Fruit fly (Drosophila melanogaster) whole organism, embryonic: ENCODE data around the gene corto.

ENCODE experiments used
- CG10267 ChIP-seq: fragments of 200-800 bp; sonication (Bioruptor generic); optimal IDR thresholded peaks from 2 replicates; lab custom pipeline; 2018; ENCODE audit warnings: missing biosample characterization, mild to moderate bottlenecking, missing genetic modification characterization, moderate library complexity
- CG10366 ChIP-seq: fragments of 200-800 bp; sonication (Bioruptor generic); IDR thresholded peaks from 2 replicates; pipeline ENCODE4 v1.3.6; 2022; ENCODE audit warnings: missing biosample characterization, missing genetic modification characterization
- CG10543 ChIP-seq: fragments of 200-800 bp; sonication (Bioruptor generic); optimal IDR thresholded peaks from 3 replicates; lab custom pipeline; 2017; ENCODE audit warnings: missing biosample characterization, mild to moderate bottlenecking, missing genetic modification characterization, moderate library complexity
- CG11093 ChIP-seq: fragments of 200-800 bp; sonication (Bioruptor generic); IDR thresholded peaks from 3 replicates; pipeline ENCODE4 v1.3.6; 2022; ENCODE audit warnings: missing biosample characterization, missing genetic modification characterization
- CG11504 ChIP-seq: fragments of 200-800 bp; sonication (Bioruptor generic); optimal IDR thresholded peaks from 3 replicates; lab custom pipeline; 2019; ENCODE audit warnings: missing biosample characterization, mild to moderate bottlenecking, missing genetic modification characterization, moderate library complexity
- CG11695 ChIP-seq: fragments of 200-800 bp; sonication (Bioruptor generic); IDR thresholded peaks from 3 replicates; pipeline ENCODE4 v1.3.6; 2022; ENCODE audit warnings: missing biosample characterization, missing genetic modification characterization
- CG12155 ChIP-seq: fragments of 200-800 bp; sonication (Bioruptor generic); optimal IDR thresholded peaks from 3 replicates; lab custom pipeline; 2016; ENCODE audit warnings: missing biosample characterization, missing genetic modification characterization
- CG12659 ChIP-seq: fragments of 200-800 bp; sonication (Bioruptor generic); optimal IDR thresholded peaks from 3 replicates; lab custom pipeline; 2017; ENCODE audit warnings: mild to moderate bottlenecking, missing biosample characterization, missing genetic modification reagents, missing genetic modification characterization
- CG15269 ChIP-seq: fragments of 200-800 bp; sonication (Bioruptor generic); optimal IDR thresholded peaks from 2 replicates; lab custom pipeline; 2018; ENCODE audit warnings: missing biosample characterization, mild to moderate bottlenecking, missing genetic modification characterization, moderate library complexity
- CG17359 ChIP-seq: fragments of 200-800 bp; sonication (Bioruptor generic); optimal IDR thresholded peaks from 3 replicates; lab custom pipeline; 2018; ENCODE audit warnings: missing biosample characterization, mild to moderate bottlenecking, missing genetic modification characterization, moderate library complexity
- CG2678 ChIP-seq: fragments of 200-800 bp; sonication (Bioruptor generic); optimal IDR thresholded peaks from 3 replicates; lab custom pipeline; 2019; ENCODE audit warnings: missing biosample characterization, mild to moderate bottlenecking, missing genetic modification characterization, moderate library complexity
- CG31224 ChIP-seq: fragments of 200-800 bp; sonication (Bioruptor generic); IDR thresholded peaks from 2 replicates; pipeline ENCODE4 v1.3.6; 2022; ENCODE audit warnings: missing biosample characterization, missing genetic modification characterization
- CG33213 ChIP-seq: fragments of 200-800 bp; sonication (Bioruptor generic); optimal IDR thresholded peaks from 3 replicates; lab custom pipeline; 2016; ENCODE audit warnings: missing biosample characterization, missing genetic modification characterization
- CG3847 ChIP-seq: fragments of 200-800 bp; sonication (Bioruptor generic); IDR thresholded peaks from 2 replicates; pipeline ENCODE4 v1.3.6; 2022; ENCODE audit warnings: missing biosample characterization, missing genetic modification characterization
- CG4424 ChIP-seq: fragments of 200-800 bp; sonication (Bioruptor generic); optimal IDR thresholded peaks from 3 replicates; lab custom pipeline; 2016; ENCODE audit warnings: missing biosample characterization, missing genetic modification characterization
- CG7372 ChIP-seq: fragments of 200-800 bp; sonication (Bioruptor generic); IDR thresholded peaks from 2 replicates; pipeline ENCODE4 v1.3.6; 2022; ENCODE audit warnings: missing biosample characterization, missing genetic modification characterization
- CG7928 ChIP-seq: fragments of 200-800 bp; sonication (Bioruptor generic); optimal IDR thresholded peaks from 2 replicates; lab custom pipeline; 2017; ENCODE audit warnings: missing biosample characterization, mild to moderate bottlenecking, missing genetic modification characterization
- CG7987 ChIP-seq: fragments of 200-800 bp; sonication (Bioruptor generic); optimal IDR thresholded peaks from 2 replicates; lab custom pipeline; 2018; ENCODE audit warnings: missing biosample characterization, mild to moderate bottlenecking, missing genetic modification characterization, moderate library complexity
- CG8924 ChIP-seq: fragments of 200-800 bp; optimal IDR thresholded peaks from 3 replicates; lab custom pipeline; 2019; ENCODE audit warnings: missing biosample characterization, mild to moderate bottlenecking, missing genetic modification characterization, moderate library complexity
- CoRest ChIP-seq: fragments of 200-800 bp; sonication (Bioruptor generic); optimal IDR thresholded peaks from 3 replicates; lab custom pipeline; 2018; ENCODE audit warnings: missing biosample characterization, mild to moderate bottlenecking, missing genetic modification characterization, moderate library complexity
- HLH54F ChIP-seq: fragments of 200-800 bp; sonication (Bioruptor generic); optimal IDR thresholded peaks from 3 replicates; lab custom pipeline; 2016; ENCODE audit warnings: missing biosample characterization, missing genetic modification characterization
- Hr39 ChIP-seq: fragments of >200 bp; optimal IDR thresholded peaks from 2 replicates; lab custom pipeline; 2017
- Hr78 ChIP-seq, 2 experiments: fragments of 200-800 bp in 1 of 2; fragments of >200 bp in 1 of 2; sonication (Bioruptor generic) in 1 of 2; optimal IDR thresholded peaks; 2 replicates each; lab custom pipeline; 2017 to 2019; ENCODE audit warnings: missing biosample characterization in 2 of 2, missing genetic modification characterization in 2 of 2, mild to moderate bottlenecking in 1 of 2, moderate library complexity in 1 of 2
- MESR4 ChIP-seq: fragments of 200-800 bp; sonication (Bioruptor generic); optimal IDR thresholded peaks from 2 replicates; lab custom pipeline; 2018; ENCODE audit warnings: missing biosample characterization, mild to moderate bottlenecking, missing genetic modification characterization, moderate library complexity
- Max ChIP-seq: fragments of 200-800 bp; sonication (Bioruptor generic); optimal IDR thresholded peaks from 2 replicates; lab custom pipeline; 2016; ENCODE audit warnings: missing biosample characterization, mild to moderate bottlenecking, missing genetic modification characterization
- NK7.1 ChIP-seq: fragments of 200-800 bp; sonication (Bioruptor generic); optimal IDR thresholded peaks from 3 replicates; lab custom pipeline; 2016; ENCODE audit warnings: missing biosample characterization, missing genetic modification characterization
- Oli ChIP-seq: fragments of 200-800 bp; sonication (Bioruptor generic); optimal IDR thresholded peaks from 2 replicates; lab custom pipeline; 2018; ENCODE audit warnings: missing biosample characterization, mild to moderate bottlenecking, missing genetic modification characterization, moderate library complexity
- PHDP ChIP-seq: fragments of 200-800 bp; sonication (Bioruptor generic); optimal IDR thresholded peaks from 3 replicates; lab custom pipeline; 2018; ENCODE audit warnings: missing biosample characterization, mild to moderate bottlenecking, missing genetic modification characterization, moderate library complexity
- Pdp1 ChIP-seq, 2 experiments: fragments of 200-800 bp; sonication (Bioruptor generic); optimal IDR thresholded peaks; 3 replicates each; lab custom pipeline; 2016; ENCODE audit warnings: missing biosample characterization in 2 of 2, missing genetic modification characterization in 2 of 2, mild to moderate bottlenecking in 1 of 2, moderate library complexity in 1 of 2
- Rfx ChIP-seq: fragments of 200-800 bp; sonication (Bioruptor generic); IDR thresholded peaks from 2 replicates; pipeline ENCODE4 v1.3.6; 2022; ENCODE audit warnings: missing biosample characterization, missing genetic modification characterization
- Sox100B ChIP-seq: fragments of 200-800 bp; sonication (Bioruptor generic); optimal IDR thresholded peaks from 3 replicates; lab custom pipeline; 2018; ENCODE audit warnings: missing biosample characterization, mild to moderate bottlenecking, missing genetic modification characterization
- corto ChIP-seq: fragments of 200-800 bp; sonication (Bioruptor generic); optimal IDR thresholded peaks from 2 replicates; lab custom pipeline; 2016; ENCODE audit warnings: missing biosample characterization, mild to moderate bottlenecking, missing genetic modification characterization, moderate library complexity
- crc ChIP-seq: fragments of 200-800 bp; sonication (Bioruptor generic); optimal IDR thresholded peaks from 2 replicates; lab custom pipeline; 2016; ENCODE audit warnings: missing biosample characterization, missing genetic modification characterization
- crol ChIP-seq: fragments of 200-800 bp; sonication (Bioruptor generic); IDR thresholded peaks from 2 replicates; pipeline ENCODE4 v1.3.6; 2022; ENCODE audit warnings: missing biosample characterization, missing genetic modification characterization
- emc ChIP-seq: fragments of 200-800 bp; sonication (Bioruptor generic); optimal IDR thresholded peaks from 2 replicates; lab custom pipeline; 2016; ENCODE audit warnings: missing biosample characterization, missing genetic modification characterization
- ems ChIP-seq: fragments of 200-800 bp; sonication (Bioruptor generic); optimal IDR thresholded peaks from 3 replicates; lab custom pipeline; 2016; ENCODE audit warnings: missing biosample characterization, missing genetic modification characterization
- ewg ChIP-seq: fragments of 200-800 bp; sonication (Bioruptor generic); optimal IDR thresholded peaks from 3 replicates; lab custom pipeline; 2017; ENCODE audit warnings: mild to moderate bottlenecking, missing biosample characterization, missing genetic modification reagents, missing genetic modification characterization
- fd102C ChIP-seq: fragments of 200-800 bp; sonication (Bioruptor generic); optimal IDR thresholded peaks from 2 replicates; lab custom pipeline; 2018; ENCODE audit warnings: missing biosample characterization, mild to moderate bottlenecking, missing genetic modification characterization, moderate library complexity
- fd64A ChIP-seq: fragments of 200-800 bp; sonication (Bioruptor generic); optimal IDR thresholded peaks from 3 replicates; lab custom pipeline; 2018; ENCODE audit warnings: missing biosample characterization, mild to moderate bottlenecking, missing genetic modification characterization
- gfzf ChIP-seq: fragments of 200-800 bp; sonication (Bioruptor generic); optimal IDR thresholded peaks from 2 replicates; lab custom pipeline; 2016; ENCODE audit warnings: missing biosample characterization, mild to moderate bottlenecking, missing genetic modification characterization, moderate library complexity
- h ChIP-seq: fragments of >200 bp; optimal IDR thresholded peaks from 2 replicates; lab custom pipeline; 2017
- lov ChIP-seq, 2 experiments: fragments of 200-800 bp in 1 of 2; fragments of >200 bp in 1 of 2; sonication (Bioruptor generic) in 1 of 2; IDR thresholded peaks in 1 of 2; optimal IDR thresholded peaks in 1 of 2; 2 replicates in 1 of 2; 3 replicates in 1 of 2; pipeline versions ENCODE4 v1.3.6 to Lab custom; 2017 to 2022; ENCODE audit warnings: missing biosample characterization in 1 of 2, missing genetic modification characterization in 1 of 2
- oc ChIP-seq: fragments of 200-800 bp; sonication (Bioruptor generic); optimal IDR thresholded peaks from 2 replicates; lab custom pipeline; 2018; ENCODE audit warnings: missing biosample characterization, mild to moderate bottlenecking, missing genetic modification characterization, moderate library complexity
- peb ChIP-seq: fragments of 200-800 bp; sonication (Bioruptor generic); IDR thresholded peaks from 2 replicates; pipeline ENCODE4 v1.3.6; 2022; ENCODE audit warnings: missing biosample characterization, missing genetic modification characterization
- pho ChIP-seq: fragments of 200-800 bp; sonication (Bioruptor generic); optimal IDR thresholded peaks from 2 replicates; lab custom pipeline; 2016; ENCODE audit warnings: missing biosample characterization, missing genetic modification characterization
- pnt ChIP-seq: fragments of 200-800 bp; sonication (Bioruptor generic); optimal IDR thresholded peaks from 3 replicates; lab custom pipeline; 2016; ENCODE audit warnings: missing biosample characterization, missing genetic modification characterization
- row ChIP-seq: fragments of 200-800 bp; sonication (Bioruptor generic); IDR thresholded peaks from 3 replicates; pipeline ENCODE4 v1.3.6; 2022; ENCODE audit warnings: missing biosample characterization, missing genetic modification characterization
- sens ChIP-seq: fragments of 200-800 bp; sonication (Bioruptor generic); peaks from one replicate; lab custom pipeline; 2016; ENCODE audit warnings: missing biosample characterization, missing genetic modification characterization
- wor ChIP-seq: fragments of 200-800 bp; sonication (Bioruptor generic); IDR thresholded peaks from 2 replicates; pipeline ENCODE4 v1.3.6; 2022; ENCODE audit warnings: missing biosample characterization, missing genetic modification characterization
- z ChIP-seq: fragments of 200-800 bp; sonication (Bioruptor generic); IDR thresholded peaks from 3 replicates; pipeline ENCODE4 v1.3.6; 2022; ENCODE audit warnings: missing biosample characterization, missing genetic modification characterization

corto gene

DNA sequence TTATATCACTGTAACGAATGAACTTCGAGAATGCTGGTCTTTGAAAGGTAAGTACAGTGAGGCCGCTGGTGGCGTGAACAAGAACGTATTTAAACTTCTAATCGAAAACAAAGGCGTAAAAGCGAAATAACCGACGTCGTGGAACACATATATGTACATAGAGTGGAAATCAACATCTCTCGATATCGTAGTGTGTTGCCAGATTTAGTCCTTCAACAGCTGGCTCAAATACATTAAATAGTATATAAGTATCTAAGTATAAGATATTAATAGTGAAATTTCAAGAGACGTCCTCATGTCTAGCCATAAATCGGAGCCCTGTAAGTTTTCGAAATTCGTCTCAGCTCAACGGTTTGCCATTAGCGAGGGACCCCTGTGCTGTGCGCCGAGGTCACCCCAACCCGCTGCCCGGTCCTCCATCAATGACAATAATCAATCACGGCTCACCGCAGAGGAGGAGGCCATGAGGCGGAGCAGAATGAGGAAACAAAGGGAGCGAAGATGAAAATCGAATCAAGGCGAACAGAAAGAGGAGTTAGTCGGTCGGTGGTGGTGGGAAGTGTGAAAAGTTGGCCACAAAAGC, 3.8 kb downstream of the corto start (continued):
- TF ChIP-seq PHDP (tag; lab: Kevin White, UChicago) (peak; percentile 14), Rfx (GFP tag; lab: Robert Waterston, UW) (no peak), CG15269 (tag; lab: Kevin White, UChicago) (peak; percentile 12), NK7.1 (GFP tag; lab: Kevin White, UChicago) (no peak), CG12659 (GFP tag; lab: Kevin White, UChicago) (no peak), pho (GFP tag; lab: Kevin White, UChicago) (no peak), Oli (peak; percentile 42), CG3847 (peak; percentile 17; the same call in 1 of the 2 replicates), Max (peak; percentile 11), row (GFP tag; lab: Robert Waterston, UW) (0 out of 3 replicates have a peak, but pooled peaks have one; percentile 35), MESR4 (no peak), HLH54F (no peak), CG11504 (peak; percentile 33), pnt (no peak), emc (GFP tag; lab: Kevin White, UChicago) (no peak), CG11695 (GFP tag; lab: Robert Waterston, UW) (peak; percentile 16; the same call in 1 of the 3 replicates), CG2678 (tag; lab: Kevin White, UChicago) (peak; percentile 46), sens (peak; percentile 58), fd64A (GFP tag; lab: Kevin White, UChicago) (no peak), CG4424 (GFP tag; lab: Kevin White, UChicago) (peak; percentile 9), CoRest (tag; lab: Kevin White, UChicago) (peak; percentile 27), CG31224 (GFP tag; lab: Robert Waterston, UW) (0 out of 2 replicates have a peak, but pooled peaks have one; percentile 31), CG8924 (no peak), z (GFP tag; lab: Robert Waterston, UW) (0 out of 3 replicates have a peak, but pooled peaks have one; percentile 44), CG12155 (GFP tag; lab: Kevin White, UChicago) (peak; percentile 9), Sox100B (GFP tag; lab: Kevin White, UChicago) (no peak), corto (peak; percentile 2)
- TF ChIP-seq, all 482 proteins: peak for 64

- no peak for TF ChIP-seq crc (GFP tag; lab: Kevin White, UChicago)
- TF ChIP-seq CG17359 = peak; percentile 15
- no peak for TF ChIP-seq wor
- no peak for TF ChIP-seq h (lab: Kevin White, UChicago)
- no peak for TF ChIP-seq ewg (GFP tag; lab: Kevin White, UChicago)
- TF ChIP-seq CG10267 (tag; lab: Kevin White, UChicago) = no peak
- 0 out of 2 replicates have a peak, but pooled peaks have one; percentile 18 for TF ChIP-seq peb (GFP tag; lab: Robert Waterston, UW)
- TF ChIP-seq CG10543 (GFP tag; lab: Kevin White, UChicago) = peak; percentile 75
- peak in 1 of 2 experiments; percentile 50 for TF ChIP-seq Hr78 (GFP tag; optimal IDR thresholded peaks at IDR 0.05; lab: Kevin White, UChicago)
- TF ChIP-seq Pdp1 (GFP tag; optimal IDR thresholded peaks at IDR 0.05; lab: Kevin White, UChicago) = peak in 1 of 2 experiments; percentile 30
- TF ChIP-seq gfzf (GFP tag; lab: Kevin White, UChicago) = no peak
- no peak for TF ChIP-seq ems (GFP tag; lab: Kevin White, UChicago)
- no peak for TF ChIP-seq CG11093 (GFP tag; lab: Robert Waterston, UW)
- peak; percentile 39 for TF ChIP-seq CG7987 (GFP tag; lab: Kevin White, UChicago)
- TF ChIP-seq Hr39 = no peak
- no peak for TF ChIP-seq fd102C (GFP tag; lab: Kevin White, UChicago)
- no peak for TF ChIP-seq CG33213 (GFP tag; lab: Kevin White, UChicago)
- no peak for TF ChIP-seq CG7928 (GFP tag; lab: Kevin White, UChicago)
- peak; percentile 81 for TF ChIP-seq crol
- TF ChIP-seq lov (optimal IDR thresholded peaks at IDR 0.05; lab: Kevin White, UChicago) = no peak
- TF ChIP-seq lov (GFP tag; IDR thresholded peaks at IDR 0.05; lab: Robert Waterston, UW) = 0 out of 3 replicates have a peak, but pooled peaks have one; percentile 34
- TF ChIP-seq z (GFP tag; lab: Robert Waterston, UW) = no peak
- peak; percentile 58 for TF ChIP-seq CG7372
- peak; percentile 7 for TF ChIP-seq oc (tag; lab: Kevin White, UChicago)
- TF ChIP-seq CG10366 (GFP tag; lab: Robert Waterston, UW) = no peak
These were observed 5.2 kb downstream of the corto start for dm6 chr3R:5081671-5082070.
